Worm (Caenorhabditis elegans): ENCODE results near the gene F42F12.14.

DNA sequence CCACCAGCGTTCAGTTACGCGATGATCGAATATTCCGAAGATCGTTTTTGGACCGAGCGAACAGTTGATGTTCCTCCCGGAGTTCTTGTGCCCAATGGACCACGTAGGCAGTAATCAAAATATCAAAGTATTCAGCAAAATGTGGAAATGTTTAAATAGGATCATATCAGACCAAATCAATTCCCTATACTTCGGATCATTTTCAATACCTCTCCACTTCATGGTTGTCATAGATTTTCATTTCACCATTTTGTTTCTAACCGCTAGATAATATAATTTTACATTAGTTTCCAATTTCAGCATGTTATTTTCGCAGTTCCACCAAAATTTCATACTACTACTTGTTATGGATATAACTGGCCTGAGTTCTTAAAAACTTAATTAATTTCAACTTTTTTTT lies 30.9 kb upstream of the F42F12.14 start:
- TF ChIP-seq nhr-237 (tag; optimal IDR thresholded peaks at IDR 0.05), result no peak
- no peak for TF ChIP-seq lin-29 (GFP tag; IDR thresholded peaks at IDR 0.05)
